Worm (Caenorhabditis elegans): Measurements from ENCODE around the gene ltah-1.1.

DNA sequence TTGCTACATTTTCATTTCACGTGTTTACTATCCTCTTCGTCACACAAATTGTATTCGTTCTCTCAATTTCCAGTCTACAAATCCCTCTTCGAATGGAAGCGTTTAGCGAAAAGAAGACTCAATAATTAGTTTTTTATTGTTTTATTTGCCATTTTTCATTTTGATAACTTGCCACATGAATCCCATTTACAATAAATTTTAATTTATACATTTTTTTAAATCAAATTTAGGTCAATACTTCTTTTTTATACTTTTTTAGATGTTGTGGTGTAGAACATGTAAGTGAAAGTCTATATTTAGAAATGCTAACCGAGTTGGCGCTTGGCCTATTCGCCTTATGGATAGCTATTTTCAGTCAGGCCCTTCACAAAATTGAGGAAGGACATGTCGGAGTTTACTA lies 8.2 kb downstream of the ltah-1.1 start, which contains the start of gene erl-1:
- TF ChIP-seq F49E8.2 (tag; optimal IDR thresholded peaks at IDR 0.05; ENCODE audit: insufficient read depth) (no peak), ets-4 (GFP tag; optimal IDR thresholded peaks at IDR 0.05) (no peak), madf-6 (GFP tag; IDR thresholded peaks at IDR 0.05) (no peak), xnd-1 (tag; optimal IDR thresholded peaks at IDR 0.05) (no peak), dpl-1 (GFP tag; optimal IDR thresholded peaks at IDR 0.05) (no peak), atf-7 (tag; optimal IDR thresholded peaks at IDR 0.05) (no peak), rec-8 (tag; optimal IDR thresholded peaks at IDR 0.05) (no peak), akir-1 (GFP tag; optimal IDR thresholded peaks at IDR 0.05) (no peak), F37B4.10 (GFP tag; IDR thresholded peaks at IDR 0.05) (no peak), egl-18 (GFP tag; IDR thresholded peaks at IDR 0.05) (no peak), hlh-12 (tag; optimal IDR thresholded peaks at IDR 0.05) (no peak), F39B2.1 (GFP tag; IDR thresholded peaks at IDR 0.05) (no peak)

All from whole organism, young adult.